Worm (Caenorhabditis elegans) whole organism, mixed stage, embryonic: ENCODE data around the gene cec-6.

ENCODE experiments used
- M03D4.4 ChIP-seq: sonication (generic microtip); optimal IDR thresholded peaks from 2 replicates; lab custom pipeline; 2017; ENCODE audit warnings: mild to moderate bottlenecking, missing genetic modification characterization, missing compliant biosample characterization
- ces-1 ChIP-seq: fragments of 150-350 bp; optimal IDR thresholded peaks from 2 replicates; lab custom pipeline; 2014; ENCODE audit warnings: missing biosample characterization, missing genetic modification reagents, missing genetic modification characterization
- elt-3 ChIP-seq: fragments of 150-350 bp; optimal IDR thresholded peaks from 2 replicates; lab custom pipeline; 2014; ENCODE audit warnings: missing biosample characterization, missing genetic modification characterization
- ham-2 ChIP-seq: fragments of 200-800 bp; sonication (Bioruptor generic); optimal IDR thresholded peaks from 2 replicates; lab custom pipeline; 2018; ENCODE audit warnings: mild to moderate bottlenecking, missing genetic modification characterization, missing compliant biosample characterization
- lsy-2 ChIP-seq: fragments of 150-350 bp; optimal IDR thresholded peaks from 2 replicates; lab custom pipeline; 2014; ENCODE audit warnings: missing biosample characterization, missing genetic modification characterization
- nhr-28 ChIP-seq: fragments of 150-350 bp; optimal IDR thresholded peaks from 2 replicates; lab custom pipeline; 2014; ENCODE audit warnings: missing biosample characterization, missing genetic modification characterization
- nhr-76 ChIP-seq: sonication (generic microtip); optimal IDR thresholded peaks from 2 replicates; lab custom pipeline; 2017; ENCODE audit warnings: missing biosample characterization, missing genetic modification characterization
- sem-2 ChIP-seq: fragments of 200-800 bp; sonication (Bioruptor generic); optimal IDR thresholded peaks from 2 replicates; lab custom pipeline; 2018; ENCODE audit warnings: mild to moderate bottlenecking, missing genetic modification characterization, missing compliant biosample characterization
- sptf-1 ChIP-seq: sonication (generic microtip); optimal IDR thresholded peaks from 2 replicates; lab custom pipeline; 2017; ENCODE audit warnings: mild to moderate bottlenecking, missing genetic modification characterization, moderate library complexity, missing compliant biosample characterization

- TF ChIP-seq elt-3 = no peak
- TF ChIP-seq sem-2 = no peak
- no peak for TF ChIP-seq ham-2 (GFP tag; lab: Kevin White, UChicago)
- no peak for TF ChIP-seq sptf-1 (tag; lab: Kevin White, UChicago)
- no peak for TF ChIP-seq M03D4.4 (tag; lab: Kevin White, UChicago)
- no peak for TF ChIP-seq nhr-28 (tag; lab: Kevin White, UChicago)
- no peak for TF ChIP-seq nhr-76 (tag; lab: Kevin White, UChicago)
- TF ChIP-seq lsy-2 (tag; lab: Kevin White, UChicago) = no peak
- no peak for TF ChIP-seq ces-1
These were observed 29.4 kb downstream of the cec-6 start, which contains the start of gene T12E12.6 for ce11 chrIV:5574033-5574432.
